Fruit fly (Drosophila melanogaster) whole organism, embryonic: ENCODE results near the gene CG2772.

Source experiments
- Ada2b ChIP-seq: fragments of 200-800 bp; sonication (Bioruptor generic); IDR thresholded peaks from 2 replicates; pipeline ENCODE4 v1.3.6; 2022; ENCODE audit warnings: missing biosample characterization, missing genetic modification characterization
- Atf6 ChIP-seq: fragments of 200-800 bp; sonication (Bioruptor generic); IDR thresholded peaks from 2 replicates; pipeline ENCODE4 v1.3.6; 2022; ENCODE audit warnings: missing biosample characterization, missing genetic modification characterization
- CG10321 ChIP-seq: fragments of 200-800 bp; sonication (Bioruptor generic); IDR thresholded peaks from 2 replicates; pipeline ENCODE4 v1.3.6; 2022; ENCODE audit warnings: missing biosample characterization, missing genetic modification characterization
- CG10543 ChIP-seq: fragments of 200-800 bp; sonication (Bioruptor generic); optimal IDR thresholded peaks from 3 replicates; lab custom pipeline; 2017; ENCODE audit warnings: missing biosample characterization, mild to moderate bottlenecking, missing genetic modification characterization, moderate library complexity
- CG11398 ChIP-seq: fragments of 200-800 bp; sonication (Bioruptor generic); optimal IDR thresholded peaks from 2 replicates; lab custom pipeline; 2016; ENCODE audit warnings: missing biosample characterization, missing genetic modification characterization
- CG14710 ChIP-seq: fragments of 200-800 bp; sonication (Bioruptor generic); optimal IDR thresholded peaks from 3 replicates; lab custom pipeline; 2019; ENCODE audit warnings: missing biosample characterization, mild to moderate bottlenecking, missing genetic modification characterization, moderate library complexity
- CG15601 ChIP-seq: fragments of 200-800 bp; sonication (Bioruptor generic); optimal IDR thresholded peaks from 3 replicates; lab custom pipeline; 2019; ENCODE audit warnings: missing biosample characterization, mild to moderate bottlenecking, missing genetic modification characterization, moderate library complexity
- CG17912 ChIP-seq: fragments of 200-800 bp; sonication (Bioruptor generic); optimal IDR thresholded peaks from 2 replicates; lab custom pipeline; 2018; ENCODE audit warnings: missing biosample characterization, mild to moderate bottlenecking, missing genetic modification characterization
- CG31224 ChIP-seq: fragments of 200-800 bp; sonication (Bioruptor generic); IDR thresholded peaks from 2 replicates; pipeline ENCODE4 v1.3.6; 2022; ENCODE audit warnings: missing biosample characterization, missing genetic modification characterization
- CG42726 ChIP-seq: fragments of 200-800 bp; sonication (Bioruptor generic); IDR thresholded peaks from 2 replicates; pipeline ENCODE4 v1.3.6; 2022; ENCODE audit warnings: missing biosample characterization, missing genetic modification characterization; ENCODE audit not compliant: partially characterized antibody
- CG4730 ChIP-seq: fragments of 200-800 bp; sonication (Bioruptor generic); IDR thresholded peaks from 2 replicates; pipeline ENCODE4 v1.3.6; 2022; ENCODE audit warnings: missing biosample characterization, missing genetic modification characterization
- CG5245 ChIP-seq: fragments of 200-800 bp; sonication (Bioruptor generic); optimal IDR thresholded peaks from 3 replicates; lab custom pipeline; 2016; ENCODE audit warnings: missing biosample characterization, missing genetic modification characterization
- CG6272 ChIP-seq: fragments of 200-800 bp; sonication (Bioruptor generic); IDR thresholded peaks from 2 replicates; pipeline ENCODE4 v1.3.6; 2022; ENCODE audit warnings: missing biosample characterization, missing genetic modification characterization
- CG6654 ChIP-seq: fragments of 200-800 bp; sonication (Bioruptor generic); optimal IDR thresholded peaks from 2 replicates; lab custom pipeline; 2017; ENCODE audit warnings: missing biosample characterization, mild to moderate bottlenecking, missing genetic modification characterization
- CG6854 ChIP-seq: fragments of 200-800 bp; sonication (Bioruptor generic); optimal IDR thresholded peaks from 3 replicates; lab custom pipeline; 2017; ENCODE audit warnings: missing biosample characterization, mild to moderate bottlenecking, missing genetic modification characterization
- CG7928 ChIP-seq: fragments of 200-800 bp; sonication (Bioruptor generic); optimal IDR thresholded peaks from 2 replicates; lab custom pipeline; 2017; ENCODE audit warnings: missing biosample characterization, mild to moderate bottlenecking, missing genetic modification characterization
- CTCF ChIP-seq: fragments of 200-800 bp; sonication (Bioruptor generic); optimal IDR thresholded peaks from 2 replicates; lab custom pipeline; 2017; ENCODE audit warnings: missing biosample characterization, mild to moderate bottlenecking, missing genetic modification characterization, moderate library complexity
- Camta ChIP-seq: fragments of 200-800 bp; sonication (Bioruptor generic); optimal IDR thresholded peaks from 2 replicates; lab custom pipeline; 2016; ENCODE audit warnings: missing biosample characterization, missing genetic modification characterization
- Doc3 ChIP-seq: fragments of 200-800 bp; sonication (Bioruptor generic); IDR thresholded peaks from 3 replicates; pipeline ENCODE4 v1.3.6; 2022; ENCODE audit warnings: missing biosample characterization, missing genetic modification characterization; ENCODE audit not compliant: partially characterized antibody
- Dp ChIP-seq: fragments of 200-800 bp; sonication (Bioruptor generic); optimal IDR thresholded peaks from 2 replicates; lab custom pipeline; 2018; ENCODE audit warnings: missing biosample characterization, mild to moderate bottlenecking, missing genetic modification characterization, moderate library complexity
- Drgx ChIP-seq: fragments of 200-800 bp; sonication (Bioruptor generic); IDR thresholded peaks from 2 replicates; pipeline ENCODE4 v1.3.6; 2022; ENCODE audit warnings: missing biosample characterization, missing genetic modification characterization
- Elba2 ChIP-seq: fragments of 200-800 bp; sonication (Bioruptor generic); optimal IDR thresholded peaks from 3 replicates; lab custom pipeline; 2016; ENCODE audit warnings: missing biosample characterization, missing genetic modification characterization
- HHEX ChIP-seq: fragments of 200-800 bp; sonication (Bioruptor generic); optimal IDR thresholded peaks from 3 replicates; lab custom pipeline; 2017; ENCODE audit warnings: missing biosample characterization, mild to moderate bottlenecking, missing genetic modification characterization, missing genetic modification reagents
- HLH4C ChIP-seq: fragments of 200-800 bp; sonication (Bioruptor generic); IDR thresholded peaks from 3 replicates; pipeline ENCODE4 v1.3.6; 2022; ENCODE audit warnings: missing biosample characterization, missing genetic modification characterization; ENCODE audit not compliant: partially characterized antibody
- Hey ChIP-seq: fragments of 200-800 bp; sonication (Bioruptor generic); optimal IDR thresholded peaks from 3 replicates; lab custom pipeline; 2018; ENCODE audit warnings: missing biosample characterization, mild to moderate bottlenecking, missing genetic modification characterization
- MESR4 ChIP-seq: fragments of 200-800 bp; sonication (Bioruptor generic); optimal IDR thresholded peaks from 2 replicates; lab custom pipeline; 2018; ENCODE audit warnings: missing biosample characterization, mild to moderate bottlenecking, missing genetic modification characterization, moderate library complexity
- Opbp ChIP-seq: fragments of 200-800 bp; sonication (Bioruptor generic); IDR thresholded peaks from 3 replicates; pipeline ENCODE4 v1.3.6; 2022; ENCODE audit warnings: missing biosample characterization, missing genetic modification characterization; ENCODE audit not compliant: partially characterized antibody
- Sox102F ChIP-seq: fragments of 200-800 bp; sonication (Bioruptor generic); optimal IDR thresholded peaks from 2 replicates; lab custom pipeline; 2018; ENCODE audit warnings: missing biosample characterization, mild to moderate bottlenecking, missing genetic modification characterization, moderate library complexity
- bab2 ChIP-seq: fragments of 200-800 bp; sonication (Bioruptor generic); optimal IDR thresholded peaks from 2 replicates; lab custom pipeline; 2016; ENCODE audit warnings: missing biosample characterization, missing genetic modification characterization
- bcd ChIP-seq: fragments of 200-800 bp; sonication (Bioruptor generic); optimal IDR thresholded peaks from 2 replicates; lab custom pipeline; 2017; ENCODE audit warnings: missing biosample characterization, mild to moderate bottlenecking, missing genetic modification characterization
- cas ChIP-seq: fragments of 200-800 bp; sonication (Bioruptor generic); IDR thresholded peaks from 2 replicates; pipeline ENCODE4 v1.3.6; 2022; ENCODE audit warnings: missing biosample characterization, missing genetic modification characterization
- caup ChIP-seq: fragments of 200-800 bp; sonication (Bioruptor generic); optimal IDR thresholded peaks from 3 replicates; lab custom pipeline; 2017; ENCODE audit warnings: missing biosample characterization, mild to moderate bottlenecking, missing genetic modification characterization, moderate library complexity; ENCODE audit not compliant: severe bottlenecking
- chif ChIP-seq, 2 experiments: fragments of 200-800 bp; sonication (Bioruptor generic); optimal IDR thresholded peaks; 3 replicates each; lab custom pipeline; 2016; ENCODE audit warnings: missing biosample characterization in 2 of 2, missing genetic modification characterization in 2 of 2
- ci ChIP-seq: fragments of 200-800 bp; sonication (Bioruptor generic); IDR thresholded peaks from 3 replicates; pipeline ENCODE4 v1.3.6; 2022; ENCODE audit warnings: missing biosample characterization, missing genetic modification characterization
- croc ChIP-seq: fragments of 200-800 bp; sonication (Bioruptor generic); conservative IDR thresholded peaks from 3 replicates; pipeline ENCODE4 v1.3.6; 2022; ENCODE audit warnings: missing biosample characterization, missing genetic modification characterization
- crol ChIP-seq: fragments of 200-800 bp; sonication (Bioruptor generic); IDR thresholded peaks from 2 replicates; pipeline ENCODE4 v1.3.6; 2022; ENCODE audit warnings: missing biosample characterization, missing genetic modification characterization
- dati ChIP-seq: fragments of 200-800 bp; sonication (Bioruptor generic); IDR thresholded peaks from 2 replicates; pipeline ENCODE4 v1.3.6; 2022; ENCODE audit warnings: missing biosample characterization, missing genetic modification characterization
- disco-r ChIP-seq: fragments of 200-800 bp; sonication (Bioruptor generic); optimal IDR thresholded peaks from 2 replicates; lab custom pipeline; 2016; ENCODE audit warnings: missing biosample characterization, missing genetic modification characterization
- h ChIP-seq: fragments of >200 bp; optimal IDR thresholded peaks from 2 replicates; lab custom pipeline; 2017
- hth ChIP-seq: fragments of >200 bp; optimal IDR thresholded peaks from 2 replicates; lab custom pipeline; 2017; ENCODE audit warnings: inconsistent platforms
- jigr1 ChIP-seq: fragments of 200-800 bp; sonication (Bioruptor generic); IDR thresholded peaks from 3 replicates; pipeline ENCODE4 v1.3.6; 2022; ENCODE audit warnings: missing biosample characterization, missing genetic modification characterization
- jing ChIP-seq: fragments of 200-800 bp; sonication (Bioruptor generic); optimal IDR thresholded peaks from 2 replicates; lab custom pipeline; 2018; ENCODE audit warnings: missing biosample characterization, mild to moderate bottlenecking, missing genetic modification characterization
- lilli ChIP-seq: fragments of 200-800 bp; sonication (Bioruptor generic); optimal IDR thresholded peaks from 3 replicates; lab custom pipeline; 2016; ENCODE audit warnings: missing biosample characterization, missing genetic modification characterization
- nerfin-2 ChIP-seq: fragments of 200-800 bp; sonication (Bioruptor generic); IDR thresholded peaks from 2 replicates; pipeline ENCODE4 v1.3.6; 2022; ENCODE audit warnings: missing biosample characterization, missing genetic modification characterization; ENCODE audit not compliant: partially characterized antibody
- peb ChIP-seq: fragments of 200-800 bp; sonication (Bioruptor generic); IDR thresholded peaks from 2 replicates; pipeline ENCODE4 v1.3.6; 2022; ENCODE audit warnings: missing biosample characterization, missing genetic modification characterization
- schlank ChIP-seq: fragments of 200-800 bp; sonication (Bioruptor generic); optimal IDR thresholded peaks from 2 replicates; lab custom pipeline; 2018; ENCODE audit warnings: missing biosample characterization, mild to moderate bottlenecking, missing genetic modification characterization
- sna ChIP-seq: fragments of 200-800 bp; sonication (Bioruptor generic); IDR thresholded peaks from 2 replicates; pipeline ENCODE4 v1.3.6; 2022; ENCODE audit warnings: missing biosample characterization, missing genetic modification characterization; ENCODE audit not compliant: partially characterized antibody
- sqz ChIP-seq: fragments of 200-800 bp; sonication (Bioruptor generic); optimal IDR thresholded peaks from 3 replicates; lab custom pipeline; 2018; ENCODE audit warnings: missing biosample characterization, mild to moderate bottlenecking, missing genetic modification characterization
- tin ChIP-seq: fragments of 200-800 bp; sonication (Bioruptor generic); optimal IDR thresholded peaks from 3 replicates; lab custom pipeline; 2016; ENCODE audit warnings: missing biosample characterization, missing genetic modification characterization
- twi ChIP-seq: fragments of 200-800 bp; optimal IDR thresholded peaks from 2 replicates; lab custom pipeline; 2019; ENCODE audit warnings: missing biosample characterization, mild to moderate bottlenecking, missing genetic modification characterization, moderate library complexity
- vvl ChIP-seq: fragments of 200-800 bp; sonication (Bioruptor generic); IDR thresholded peaks from 2 replicates; pipeline ENCODE4 v1.3.6; 2022; ENCODE audit warnings: missing biosample characterization, missing genetic modification characterization
- wdn ChIP-seq: fragments of 200-800 bp; sonication (Bioruptor generic); IDR thresholded peaks from 2 replicates; pipeline ENCODE4 v1.3.6; 2022; ENCODE audit warnings: missing biosample characterization, missing genetic modification characterization
- zf30C ChIP-seq: fragments of 200-800 bp; sonication (Bioruptor generic); optimal IDR thresholded peaks from 3 replicates; lab custom pipeline; 2018; ENCODE audit warnings: missing biosample characterization, mild to moderate bottlenecking, missing genetic modification characterization

CG2772 gene

DNA sequence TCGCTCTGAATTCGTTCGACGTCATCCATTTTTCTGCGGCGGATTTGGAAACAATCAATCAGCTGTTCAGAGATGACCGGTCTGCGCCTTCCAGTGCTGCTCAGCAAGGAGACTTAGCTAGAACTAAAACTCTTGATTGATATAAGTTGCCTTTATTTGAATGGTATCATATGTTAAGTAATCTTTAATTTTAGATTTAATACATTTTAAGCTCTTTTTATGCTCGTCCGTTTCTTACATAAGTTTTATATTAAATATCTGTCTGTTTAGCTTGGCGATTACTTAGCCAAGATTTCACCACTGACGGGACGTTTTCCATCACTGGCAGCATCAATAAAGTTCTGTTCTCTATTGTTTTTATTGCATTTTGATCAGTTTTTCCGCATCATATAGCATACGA, 11.2 kb downstream of the CG2772 start, which contains the start of the genes Cog3 and Sec5 (continued):
- TF ChIP-seq schlank (tag; lab: Kevin White, UChicago) (no peak), jing (GFP tag; lab: Kevin White, UChicago) (no peak), Doc3 (GFP tag; lab: Robert Waterston, UW) (no peak), CG15601 (no peak), CG6272 (GFP tag; lab: Robert Waterston, UW) (peak; percentile 28; the same call in 1 of the 2 replicates), hth (lab: Kevin White, UChicago) (no peak), CG7928 (GFP tag; lab: Kevin White, UChicago) (no peak), Elba2 (peak; percentile 20), zf30C (GFP tag; lab: Kevin White, UChicago) (no peak), bab2 (GFP tag; lab: Kevin White, UChicago) (no peak), CG42726 (no peak), caup (GFP tag; lab: Kevin White, UChicago) (no peak), CG5245 (GFP tag; lab: Kevin White, UChicago) (no peak), CG10321 (GFP tag; lab: Robert Waterston, UW) (no peak), CTCF (GFP tag; lab: Kevin White, UChicago) (no peak), peb (GFP tag; lab: Robert Waterston, UW) (no peak), sqz (GFP tag; lab: Kevin White, UChicago) (no peak), crol (no peak), Dp (no peak), Sox102F (GFP tag; lab: Kevin White, UChicago) (no peak), cas (GFP tag; lab: Robert Waterston, UW) (no peak), bcd (GFP tag; lab: Kevin White, UChicago) (no peak), Atf6 (GFP tag; lab: Robert Waterston, UW) (peak; percentile 36), CG10543 (GFP tag; lab: Kevin White, UChicago) (peak; percentile 80), ci (GFP tag; lab: Robert Waterston, UW) (no peak), disco-r (no peak), Ada2b (GFP tag; lab: Robert Waterston, UW) (peak; percentile 23; the same call in 1 of the 2 replicates), CG11398 (no peak), CG31224 (GFP tag; lab: Robert Waterston, UW) (peak; percentile 46; the same call in 1 of the 2 replicates), jigr1 (no peak), wdn (GFP tag; lab: Robert Waterston, UW) (no peak), Hey (tag; lab: Kevin White, UChicago) (no peak), tin (GFP tag; lab: Kevin White, UChicago) (peak; percentile 65), HLH4C (no peak), chif (GFP tag; optimal IDR thresholded peaks at IDR 0.05; lab: Kevin White, UChicago) (peak; percentile 47 to 52), twi (no peak), h (lab: Kevin White, UChicago) (no peak), CG17912 (GFP tag; lab: Kevin White, UChicago) (peak; percentile 36), dati (no peak), MESR4 (GFP tag; lab: Kevin White, UChicago) (no peak), CG6854 (no peak), lilli (GFP tag; lab: Kevin White, UChicago) (peak; percentile 52), croc (peak; percentile 26; the same call in 2 of the 3 replicates), HHEX (GFP tag; lab: Kevin White, UChicago) (no peak), Drgx (no peak), Opbp (GFP tag; lab: Robert Waterston, UW) (no peak), CG6654 (no peak), CG14710 (peak; percentile 79), sna (GFP tag; lab: Robert Waterston, UW) (no peak), nerfin-2 (no peak), vvl (GFP tag; lab: Robert Waterston, UW) (peak; percentile 75), Camta (GFP tag; lab: Kevin White, UChicago) (peak; percentile 30), CG4730 (GFP tag; lab: Robert Waterston, UW) (no peak)
